Worm (Caenorhabditis elegans): ENCODE results near the gene fshr-1.

The fshr-1 gene

ce11 chrV:9906115-9906514, 16.5 kb downstream of the fshr-1 start, which contains the start of gene fipr-11:
Gene fipr-11 (minus strand): TSS chrV:9906215.
- no peak for TF ChIP-seq Y95B8A.8 (GFP tag; IDR thresholded peaks at IDR 0.05)
- no peak for TF ChIP-seq B0019.2 (GFP tag; conservative IDR thresholded peaks at IDR 0.05)
- TF ChIP-seq pha-4 (tag; optimal IDR thresholded peaks at IDR 0.05), result no peak
- no peak for TF ChIP-seq nhr-27 (tag; optimal IDR thresholded peaks at IDR 0.05)
- no peak for TF ChIP-seq efl-1 (GFP tag; optimal IDR thresholded peaks at IDR 0.05)
- no peak for TF ChIP-seq mxl-1 (tag; optimal IDR thresholded peaks at IDR 0.05)
- TF ChIP-seq ztf-28 (GFP tag; IDR thresholded peaks at IDR 0.05), result no peak
- TF ChIP-seq nfya-1 (tag; optimal IDR thresholded peaks at IDR 0.05; ENCODE audit: borderline replicate concordance, insufficient read depth), result no peak
- TF ChIP-seq egrh-3 (GFP tag; IDR thresholded peaks at IDR 0.05), result no peak
- TF ChIP-seq snpc-1.1 (tag; optimal IDR thresholded peaks at IDR 0.05; ENCODE audit: insufficient read depth), result no peak
- no peak for TF ChIP-seq ZK185.1 (tag; optimal IDR thresholded peaks at IDR 0.05; ENCODE audit: poor library complexity, severe bottlenecking)
- no peak for TF ChIP-seq attf-6 (GFP tag; IDR thresholded peaks at IDR 0.05)
- TF ChIP-seq mes-4 (tag; optimal IDR thresholded peaks at IDR 0.05), result no peak
- TF ChIP-seq unc-62 (GFP tag; optimal IDR thresholded peaks at IDR 0.05), result no peak
- no peak for TF ChIP-seq nhr-90 (tag; optimal IDR thresholded peaks at IDR 0.05)
- no peak for TF ChIP-seq ccch-3 (GFP tag; optimal IDR thresholded peaks at IDR 0.05)
- no peak for TF ChIP-seq lir-1 (GFP tag; conservative IDR thresholded peaks at IDR 0.05)
- TF ChIP-seq cebp-1 (GFP tag; IDR thresholded peaks at IDR 0.05), result no peak
- no peak for TF ChIP-seq cebp-1 (tag; optimal IDR thresholded peaks at IDR 0.05)
- no peak for TF ChIP-seq B0261.1 (tag; optimal IDR thresholded peaks at IDR 0.05)

- TF ChIP-seq ztf-26 (tag; optimal IDR thresholded peaks at IDR 0.05), result no peak
- TF ChIP-seq lag-1 (GFP tag; IDR thresholded peaks at IDR 0.05), result no peak
- TF ChIP-seq mcd-1 (GFP tag; IDR thresholded peaks at IDR 0.05), result no peak
- no peak for TF ChIP-seq fkh-3 (tag; optimal IDR thresholded peaks at IDR 0.05)
- TF ChIP-seq C06A6.2 (GFP tag; conservative IDR thresholded peaks at IDR 0.05), result no peak
- no peak for TF ChIP-seq athp-1 (tag; optimal IDR thresholded peaks at IDR 0.05)
- no peak for TF ChIP-seq nhr-120 (GFP tag; IDR thresholded peaks at IDR 0.05)
- TF ChIP-seq ZK185.1 (tag; optimal IDR thresholded peaks at IDR 0.05; ENCODE audit: poor library complexity, severe bottlenecking), result no peak
- no peak for TF ChIP-seq him-1 (tag; optimal IDR thresholded peaks at IDR 0.05)
These were observed 17.6 kb downstream of the fshr-1 start for ce11 chrV:9907205-9907604.

DNA sequence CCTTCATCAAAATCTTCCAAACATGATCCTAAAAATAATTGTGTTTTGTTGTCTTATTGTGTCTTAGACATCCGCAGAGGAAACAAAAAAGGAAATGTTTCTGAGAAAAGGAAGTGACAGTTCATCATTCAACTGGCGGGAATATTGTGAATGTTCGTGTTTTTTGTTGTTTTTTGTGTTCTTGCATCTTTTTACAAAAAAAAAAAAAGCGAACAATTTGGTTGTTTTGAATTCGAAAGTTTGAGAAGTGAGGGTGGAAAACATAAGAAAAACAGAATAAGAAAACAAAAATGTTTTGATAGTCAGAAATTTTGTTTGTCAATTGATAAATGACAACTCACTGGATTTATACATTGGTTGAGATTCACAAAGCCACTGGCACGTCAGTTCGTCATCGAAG, 20.0 kb downstream of the fshr-1 start:
- TF ChIP-seq ztf-25 (GFP tag; IDR thresholded peaks at IDR 0.05), result no peak
- no peak for TF ChIP-seq tlf-1 (GFP tag; optimal IDR thresholded peaks at IDR 0.05)
- TF ChIP-seq ets-4 (GFP tag; optimal IDR thresholded peaks at IDR 0.05), result no peak
- no peak for TF ChIP-seq B0336.3 (GFP tag; IDR thresholded peaks at IDR 0.05)
- TF ChIP-seq B0035.1 (tag; optimal IDR thresholded peaks at IDR 0.05), result no peak
- TF ChIP-seq aptf-3 (GFP tag; IDR thresholded peaks at IDR 0.05), result no peak
- TF ChIP-seq athp-1 (tag; optimal IDR thresholded peaks at IDR 0.05), result no peak
- no peak for TF ChIP-seq F57C9.4 (tag; optimal IDR thresholded peaks at IDR 0.05)
- no peak for TF ChIP-seq K11D2.4 (GFP tag; IDR thresholded peaks at IDR 0.05)
- no peak for TF ChIP-seq tbx-9 (tag; optimal IDR thresholded peaks at IDR 0.05; ENCODE audit: borderline replicate concordance)
- no peak for TF ChIP-seq dpff-1 (tag; optimal IDR thresholded peaks at IDR 0.05)
- no peak for TF ChIP-seq F49E8.2 (tag; optimal IDR thresholded peaks at IDR 0.05; ENCODE audit: insufficient read depth)
- no peak for TF ChIP-seq egl-44 (GFP tag; IDR thresholded peaks at IDR 0.05)
- no peak for TF ChIP-seq hrde-1 (tag; optimal IDR thresholded peaks at IDR 0.05; ENCODE audit: borderline replicate concordance)
- no peak for TF ChIP-seq Y67H2A.10 (GFP tag; conservative IDR thresholded peaks at IDR 0.05)
- no peak for TF ChIP-seq bed-1 (GFP tag; IDR thresholded peaks at IDR 0.05)
- TF ChIP-seq ceh-27 (GFP tag; optimal IDR thresholded peaks at IDR 0.05), result no peak
- no peak for TF ChIP-seq Y79H2A.3 (GFP tag; conservative IDR thresholded peaks at IDR 0.05)
- no peak for TF ChIP-seq hmg-1.2 (GFP tag; IDR thresholded peaks at IDR 0.05)
- TF ChIP-seq zfh-2 (GFP tag; conservative IDR thresholded peaks at IDR 0.05), result no peak

Measured in whole organism, young adult.